Worm (Caenorhabditis elegans) whole organism, mixed stage, embryonic: ENCODE data around the gene srj-20.

Experiments
- elt-3 ChIP-seq: fragments of 150-350 bp; optimal IDR thresholded peaks from 2 replicates; lab custom pipeline; 2014; ENCODE audit warnings: missing biosample characterization, missing genetic modification characterization
- mep-1 ChIP-seq: fragments of 150-350 bp; optimal IDR thresholded peaks from 2 replicates; lab custom pipeline; 2017; ENCODE audit warnings: missing biosample characterization, missing genetic modification reagents, missing genetic modification characterization, inconsistent platforms
- unc-39 ChIP-seq: fragments of 150-350 bp; optimal IDR thresholded peaks from 2 replicates; lab custom pipeline; 2014; ENCODE audit warnings: missing biosample characterization, missing genetic modification characterization

- no peak for TF ChIP-seq mep-1 (tag; lab: Kevin White, UChicago)
- no peak for TF ChIP-seq elt-3 (tag; lab: Kevin White, UChicago)
- no peak for TF ChIP-seq unc-39 (tag; lab: Kevin White, UChicago)
Measured at ce11 chrV:2614986-2615687, 42.1 kb upstream of the srj-20 start, which contains the start of gene F53E10.1.
